Fruit fly (Drosophila melanogaster) whole organism, embryonic: ENCODE data around the gene HDAC4.
A peak's percentile ranks its signal among the peaks of the same experiment; 100 is the strongest.

Experiments
- Atf3 ChIP-seq: fragments of 200-800 bp; sonication (Bioruptor generic); optimal IDR thresholded peaks from 3 replicates; lab custom pipeline; 2016; ENCODE audit warnings: missing biosample characterization, missing genetic modification characterization
- B-H1 ChIP-seq: fragments of 200-800 bp; sonication (Bioruptor generic); IDR thresholded peaks from 3 replicates; pipeline ENCODE4 v1.3.6; 2022; ENCODE audit warnings: missing biosample characterization, missing genetic modification characterization
- BEAF-32 ChIP-seq: fragments of 200-800 bp; sonication (Bioruptor generic); optimal IDR thresholded peaks from 3 replicates; lab custom pipeline; 2017; ENCODE audit warnings: missing biosample characterization, missing genetic modification characterization, mild to moderate bottlenecking, moderate library complexity, missing genetic modification reagents
- Bdp1 ChIP-seq: fragments of 200-800 bp; sonication (Bioruptor generic); optimal IDR thresholded peaks from 3 replicates; lab custom pipeline; 2016; ENCODE audit warnings: missing biosample characterization, missing genetic modification characterization
- CG10209 ChIP-seq: fragments of 200-800 bp; sonication (Bioruptor generic); optimal IDR thresholded peaks from 3 replicates; lab custom pipeline; 2017; ENCODE audit warnings: missing biosample characterization, mild to moderate bottlenecking, missing genetic modification characterization, missing genetic modification reagents
- CG10366 ChIP-seq: fragments of 200-800 bp; sonication (Bioruptor generic); IDR thresholded peaks from 2 replicates; pipeline ENCODE4 v1.3.6; 2022; ENCODE audit warnings: missing biosample characterization, missing genetic modification characterization
- CG14710 ChIP-seq: fragments of 200-800 bp; sonication (Bioruptor generic); optimal IDR thresholded peaks from 3 replicates; lab custom pipeline; 2019; ENCODE audit warnings: missing biosample characterization, mild to moderate bottlenecking, missing genetic modification characterization, moderate library complexity
- CG1603 ChIP-seq: fragments of 200-800 bp; sonication (Bioruptor generic); optimal IDR thresholded peaks from 2 replicates; lab custom pipeline; 2019; ENCODE audit warnings: missing biosample characterization, mild to moderate bottlenecking, missing genetic modification characterization, moderate library complexity
- CG17359 ChIP-seq: fragments of 200-800 bp; sonication (Bioruptor generic); optimal IDR thresholded peaks from 3 replicates; lab custom pipeline; 2018; ENCODE audit warnings: missing biosample characterization, mild to moderate bottlenecking, missing genetic modification characterization, moderate library complexity
- CG17361 ChIP-seq: fragments of 200-800 bp; sonication (Bioruptor generic); IDR thresholded peaks from 3 replicates; pipeline ENCODE4 v1.3.6; 2022; ENCODE audit warnings: missing biosample characterization, missing genetic modification characterization
- CG18476 ChIP-seq: fragments of 200-800 bp; sonication (Bioruptor generic); optimal IDR thresholded peaks from 2 replicates; lab custom pipeline; 2016; ENCODE audit warnings: missing biosample characterization, mild to moderate bottlenecking, missing genetic modification characterization
- CG2120 ChIP-seq: fragments of 200-800 bp; sonication (Bioruptor generic); optimal IDR thresholded peaks from 3 replicates; lab custom pipeline; 2016; ENCODE audit warnings: missing biosample characterization, missing genetic modification characterization
- CG31441 ChIP-seq: fragments of 200-800 bp; sonication (Bioruptor generic); IDR thresholded peaks from 2 replicates; pipeline ENCODE4 v1.3.6; 2022; ENCODE audit warnings: missing biosample characterization, missing genetic modification characterization
- CG3407 ChIP-seq: fragments of 200-800 bp; sonication (Bioruptor generic); optimal IDR thresholded peaks from 2 replicates; lab custom pipeline; 2018; ENCODE audit warnings: missing biosample characterization, mild to moderate bottlenecking, missing genetic modification characterization
- CG4820 ChIP-seq: fragments of 200-800 bp; sonication (Bioruptor generic); optimal IDR thresholded peaks from 3 replicates; lab custom pipeline; 2016; ENCODE audit warnings: missing biosample characterization, missing genetic modification characterization
- CG4854 ChIP-seq: fragments of 200-800 bp; sonication (Bioruptor generic); optimal IDR thresholded peaks from 2 replicates; lab custom pipeline; 2016; ENCODE audit warnings: missing biosample characterization, missing genetic modification characterization, inconsistent platforms
- CG6765 ChIP-seq: fragments of 200-800 bp; sonication (Bioruptor generic); optimal IDR thresholded peaks from 3 replicates; lab custom pipeline; 2017; ENCODE audit warnings: missing biosample characterization, mild to moderate bottlenecking, missing genetic modification characterization
- CG8281 ChIP-seq: fragments of 200-800 bp; sonication (Bioruptor generic); optimal IDR thresholded peaks from 2 replicates; lab custom pipeline; 2018; ENCODE audit warnings: missing biosample characterization, mild to moderate bottlenecking, missing genetic modification characterization, moderate library complexity
- CG8290 ChIP-seq, 3 experiments: fragments of 200-800 bp; sonication (Bioruptor generic); optimal IDR thresholded peaks; 2 replicates each; lab custom pipeline; 2016 to 2019; ENCODE audit warnings: missing biosample characterization in 3 of 3, missing genetic modification characterization in 3 of 3, mild to moderate bottlenecking in 2 of 3, moderate library complexity in 1 of 3
- CG8388 ChIP-seq: fragments of 200-800 bp; sonication (Bioruptor generic); optimal IDR thresholded peaks from 2 replicates; lab custom pipeline; 2019; ENCODE audit warnings: missing biosample characterization, mild to moderate bottlenecking, missing genetic modification characterization, moderate library complexity
- CoRest ChIP-seq: fragments of 200-800 bp; sonication (Bioruptor generic); optimal IDR thresholded peaks from 3 replicates; lab custom pipeline; 2018; ENCODE audit warnings: missing biosample characterization, mild to moderate bottlenecking, missing genetic modification characterization, moderate library complexity
- Dref ChIP-seq: fragments of 200-800 bp; sonication (Bioruptor generic); IDR thresholded peaks from 2 replicates; pipeline ENCODE4 v1.3.6; 2022; ENCODE audit warnings: missing biosample characterization, missing genetic modification characterization
- Hand ChIP-seq: fragments of 200-800 bp; sonication (Bioruptor generic); optimal IDR thresholded peaks from 2 replicates; lab custom pipeline; 2017; ENCODE audit warnings: mild to moderate bottlenecking, missing biosample characterization, missing genetic modification reagents, missing genetic modification characterization
- Hmr ChIP-seq: fragments of 200-800 bp; sonication (Bioruptor generic); optimal IDR thresholded peaks from 3 replicates; lab custom pipeline; 2017; ENCODE audit warnings: mild to moderate bottlenecking, missing biosample characterization, missing genetic modification reagents, missing genetic modification characterization
- Hr3 ChIP-seq: fragments of 200-800 bp; sonication (Bioruptor generic); optimal IDR thresholded peaks from 3 replicates; lab custom pipeline; 2016; ENCODE audit warnings: missing biosample characterization, missing genetic modification characterization
- Max ChIP-seq: fragments of 200-800 bp; sonication (Bioruptor generic); optimal IDR thresholded peaks from 2 replicates; lab custom pipeline; 2016; ENCODE audit warnings: missing biosample characterization, mild to moderate bottlenecking, missing genetic modification characterization
- Meics ChIP-seq: fragments of 200-800 bp; sonication (Bioruptor generic); optimal IDR thresholded peaks from 2 replicates; lab custom pipeline; 2017; ENCODE audit warnings: missing biosample characterization, mild to moderate bottlenecking, missing genetic modification characterization
- Neu2 ChIP-seq: fragments of 200-800 bp; sonication (Bioruptor generic); optimal IDR thresholded peaks from 3 replicates; lab custom pipeline; 2016; ENCODE audit warnings: missing biosample characterization, missing genetic modification characterization, borderline replicate concordance
- Nf-YB ChIP-seq: fragments of 200-800 bp; sonication (Bioruptor generic); optimal IDR thresholded peaks from 3 replicates; lab custom pipeline; 2019; ENCODE audit warnings: missing biosample characterization, mild to moderate bottlenecking, missing genetic modification characterization, moderate library complexity
- Opbp ChIP-seq: fragments of 200-800 bp; sonication (Bioruptor generic); IDR thresholded peaks from 3 replicates; pipeline ENCODE4 v1.3.6; 2022; ENCODE audit warnings: missing biosample characterization, missing genetic modification characterization; ENCODE audit not compliant: partially characterized antibody
- Six4 ChIP-seq: fragments of 200-800 bp; sonication (Bioruptor generic); optimal IDR thresholded peaks from 2 replicates; lab custom pipeline; 2016; ENCODE audit warnings: missing biosample characterization, missing genetic modification characterization
- Vsx1 ChIP-seq: fragments of 200-800 bp; sonication (Bioruptor generic); optimal IDR thresholded peaks from 2 replicates; lab custom pipeline; 2017; ENCODE audit warnings: missing biosample characterization, mild to moderate bottlenecking, missing genetic modification characterization, missing genetic modification reagents
- Xrp1 ChIP-seq: fragments of 200-800 bp; sonication (Bioruptor generic); IDR thresholded peaks from 2 replicates; pipeline ENCODE4 v1.3.6; 2022; ENCODE audit warnings: missing biosample characterization, missing genetic modification characterization
- bcd ChIP-seq: fragments of 200-800 bp; sonication (Bioruptor generic); optimal IDR thresholded peaks from 2 replicates; lab custom pipeline; 2017; ENCODE audit warnings: missing biosample characterization, mild to moderate bottlenecking, missing genetic modification characterization
- chm ChIP-seq: fragments of 200-800 bp; sonication (Bioruptor generic); IDR thresholded peaks from 2 replicates; pipeline ENCODE4 v1.3.6; 2022; ENCODE audit warnings: missing biosample characterization, missing genetic modification characterization
- danr ChIP-seq: fragments of 200-800 bp; sonication (Bioruptor generic); IDR thresholded peaks from 2 replicates; pipeline ENCODE4 v1.3.6; 2022; ENCODE audit warnings: missing biosample characterization, missing genetic modification characterization
- dysf ChIP-seq: fragments of 200-800 bp; sonication (Bioruptor generic); IDR thresholded peaks from 3 replicates; pipeline ENCODE4 v1.3.6; 2022; ENCODE audit warnings: missing biosample characterization, missing genetic modification characterization
- eyg ChIP-seq: fragments of 200-800 bp; sonication (Bioruptor generic); optimal IDR thresholded peaks from 3 replicates; lab custom pipeline; 2016; ENCODE audit warnings: missing biosample characterization, missing genetic modification characterization
- ham ChIP-seq: fragments of 200-800 bp; sonication (Bioruptor generic); IDR thresholded peaks from 2 replicates; pipeline ENCODE4 v1.3.6; 2022; ENCODE audit warnings: missing biosample characterization, missing genetic modification characterization
- ken ChIP-seq: fragments of 200-800 bp; sonication (Bioruptor generic); IDR thresholded peaks from 3 replicates; pipeline ENCODE4 v1.3.6; 2022; ENCODE audit warnings: missing biosample characterization, missing genetic modification characterization
- mirr ChIP-seq: fragments of 200-800 bp; sonication (Bioruptor generic); optimal IDR thresholded peaks from 3 replicates; lab custom pipeline; 2018; ENCODE audit warnings: missing biosample characterization, mild to moderate bottlenecking, missing genetic modification characterization
- p53 ChIP-seq: fragments of 200-800 bp; sonication (Bioruptor generic); optimal IDR thresholded peaks from 2 replicates; lab custom pipeline; 2016; ENCODE audit warnings: missing biosample characterization, missing genetic modification characterization
- schlank ChIP-seq: fragments of 200-800 bp; sonication (Bioruptor generic); optimal IDR thresholded peaks from 2 replicates; lab custom pipeline; 2018; ENCODE audit warnings: missing biosample characterization, mild to moderate bottlenecking, missing genetic modification characterization
- scrt ChIP-seq: fragments of 200-800 bp; sonication (Bioruptor generic); optimal IDR thresholded peaks from 2 replicates; lab custom pipeline; 2018; ENCODE audit warnings: missing biosample characterization, mild to moderate bottlenecking, missing genetic modification characterization, moderate library complexity
- shn ChIP-seq: fragments of 200-800 bp; sonication (Bioruptor generic); optimal IDR thresholded peaks from 3 replicates; lab custom pipeline; 2016; ENCODE audit warnings: missing biosample characterization, missing genetic modification characterization
- so ChIP-seq: fragments of 200-800 bp; sonication (Bioruptor generic); IDR thresholded peaks from 3 replicates; pipeline ENCODE4 v1.3.6; 2022; ENCODE audit warnings: missing biosample characterization, missing genetic modification characterization
- sug ChIP-seq: fragments of 200-800 bp; optimal IDR thresholded peaks from 2 replicates; lab custom pipeline; 2019; ENCODE audit warnings: missing biosample characterization, mild to moderate bottlenecking, missing genetic modification characterization, moderate library complexity
- tgo ChIP-seq: fragments of 200-800 bp; sonication (Bioruptor generic); IDR thresholded peaks from 3 replicates; pipeline ENCODE4 v1.3.6; 2022; ENCODE audit warnings: missing biosample characterization, missing genetic modification characterization
- unpg ChIP-seq: fragments of 200-800 bp; sonication (Bioruptor generic); optimal IDR thresholded peaks from 3 replicates; lab custom pipeline; 2018; ENCODE audit warnings: missing biosample characterization, mild to moderate bottlenecking, missing genetic modification characterization, moderate library complexity
- zen ChIP-seq: fragments of 200-800 bp; sonication (Bioruptor generic); optimal IDR thresholded peaks from 3 replicates; lab custom pipeline; 2018; ENCODE audit warnings: missing biosample characterization, mild to moderate bottlenecking, missing genetic modification characterization, moderate library complexity

HDAC4 gene

DNA sequence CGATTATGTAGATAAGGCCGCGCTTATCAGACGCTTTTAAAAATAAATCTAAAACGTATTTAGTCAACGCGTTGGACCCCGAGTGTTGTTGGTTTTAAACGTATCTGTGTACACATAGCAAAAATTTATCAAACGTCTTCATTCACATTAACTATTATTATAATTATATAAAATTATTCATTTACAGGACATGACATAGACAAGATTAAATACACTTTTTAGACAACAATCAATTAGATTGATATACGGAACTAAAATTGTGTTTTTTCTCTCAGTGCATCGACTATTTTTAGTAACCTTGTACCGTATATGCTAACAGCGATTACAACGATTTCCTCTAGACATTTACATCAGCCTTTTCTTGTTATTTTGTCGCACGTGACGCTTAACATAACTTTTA, 8.7 kb downstream of the HDAC4 start (continued):
- TF ChIP-seq Dref (no peak), CG8388 (GFP tag; lab: Kevin White, UChicago) (peak; percentile 52), B-H1 (GFP tag; lab: Robert Waterston, UW) (peak; percentile 63), shn (GFP tag; lab: Kevin White, UChicago) (no peak), eyg (no peak), CG10366 (GFP tag; lab: Robert Waterston, UW) (peak; percentile 66), dysf (peak; percentile 87), sug (tag; lab: Kevin White, UChicago) (peak; percentile 73), scrt (GFP tag; lab: Kevin White, UChicago) (peak; percentile 74), Opbp (GFP tag; lab: Robert Waterston, UW) (no peak), tgo (peak; percentile 81), Nf-YB (GFP tag; lab: Kevin White, UChicago) (peak; percentile 57), Hand (GFP tag; lab: Kevin White, UChicago) (peak; percentile 71), Bdp1 (GFP tag; lab: Kevin White, UChicago) (no peak), ham (GFP tag; lab: Robert Waterston, UW) (peak; percentile 47; the same call in 1 of the 2 replicates), Xrp1 (GFP tag; lab: Robert Waterston, UW) (peak; percentile 73; the same call in 1 of the 2 replicates), CG8281 (peak; percentile 24), BEAF-32 (no peak), bcd (peak; percentile 63), chm (GFP tag; lab: Robert Waterston, UW) (peak; percentile 59; the same call in 1 of the 2 replicates), CG4820 (GFP tag; lab: Kevin White, UChicago) (peak; percentile 49), CG4854 (no peak), Meics (GFP tag; lab: Kevin White, UChicago) (peak; percentile 89), p53 (GFP tag; lab: Kevin White, UChicago) (no peak), so (GFP tag; lab: Robert Waterston, UW) (peak; percentile 81; the same call in 2 of the 3 replicates), Hmr (GFP tag; lab: Kevin White, UChicago) (peak; percentile 84), CG1603 (tag; lab: Kevin White, UChicago) (peak; percentile 27), CoRest (peak; percentile 84), CG2120 (peak; percentile 73), schlank (tag; lab: Kevin White, UChicago) (peak; percentile 53), Hr3 (GFP tag; lab: Kevin White, UChicago) (peak; percentile 55), danr (GFP tag; lab: Robert Waterston, UW) (peak; percentile 55; the same call in 1 of the 2 replicates), mirr (GFP tag; lab: Kevin White, UChicago) (peak; percentile 40), zen (tag; lab: Kevin White, UChicago) (peak; percentile 29), CG14710 (tag; lab: Kevin White, UChicago) (peak; percentile 48), CG18476 (peak; percentile 38), unpg (GFP tag; lab: Kevin White, UChicago) (peak; percentile 80), CG17361 (GFP tag; lab: Robert Waterston, UW) (peak; percentile 76), Neu2 (no peak), CG8290 (GFP tag; optimal IDR thresholded peaks at IDR 0.05; lab: Kevin White, UChicago) (no peak), CG8290 (tag; optimal IDR thresholded peaks at IDR 0.05; lab: Kevin White, UChicago) (peak in 1 of 2 experiments; percentile 52), Max (peak; percentile 52), CG10209 (GFP tag; lab: Kevin White, UChicago) (peak; percentile 76), CG17359 (peak; percentile 77), Vsx1 (GFP tag; lab: Kevin White, UChicago) (peak; percentile 41), Six4 (GFP tag; lab: Kevin White, UChicago) (peak; percentile 65), ken (0 out of 3 replicates have a peak, but pooled peaks have one; percentile 40), CG3407 (GFP tag; lab: Kevin White, UChicago) (no peak), CG6765 (GFP tag; lab: Kevin White, UChicago) (peak; percentile 76), Atf3 (GFP tag; lab: Kevin White, UChicago) (no peak), CG31441 (peak; percentile 78)
